Worm (Caenorhabditis elegans) whole organism, midembryonic: ENCODE measurements around the gene srbc-32.

Source experiments
- T22C8.4 ChIP-seq: fragments of 200-800 bp; sonication (Bioruptor generic); IDR thresholded peaks from 2 replicates; pipeline ENCODE4 v1.3.6; 2022; ENCODE audit warnings: missing genetic modification characterization, missing compliant biosample characterization
- cog-1 ChIP-seq: sonication (generic microtip); optimal IDR thresholded peaks from 2 replicates; lab custom pipeline; 2016; ENCODE audit warnings: missing genetic modification characterization, missing compliant biosample characterization
- flt-1 ChIP-seq: fragments of 200-800 bp; sonication (Bioruptor generic); IDR thresholded peaks from 2 replicates; pipeline ENCODE4 v1.3.6; 2022; ENCODE audit warnings: missing genetic modification characterization, missing compliant biosample characterization
- klf-2 ChIP-seq: fragments of 200-800 bp; sonication (Bioruptor generic); conservative IDR thresholded peaks from 2 replicates; pipeline ENCODE4 v1.3.6; 2022; ENCODE audit warnings: missing genetic modification reagents, missing genetic modification characterization, missing compliant biosample characterization
- med-1 ChIP-seq: sonication (generic microtip); optimal IDR thresholded peaks from 2 replicates; lab custom pipeline; 2017; ENCODE audit warnings: missing genetic modification characterization, mild to moderate bottlenecking, missing compliant biosample characterization, antibody characterized with exemption, missing genetic modification reagents; ENCODE audit not compliant: insufficient read depth
- ref-1 ChIP-seq: fragments of 200-800 bp; sonication (Bioruptor generic); conservative IDR thresholded peaks from 2 replicates; pipeline ENCODE4 v1.3.6; 2022; ENCODE audit warnings: missing genetic modification reagents, missing genetic modification characterization, missing compliant biosample characterization
- tab-1 ChIP-seq: fragments of 200-800 bp; sonication (Bioruptor generic); IDR thresholded peaks from 2 replicates; pipeline ENCODE4 v1.3.6; 2022; ENCODE audit warnings: missing genetic modification characterization, missing compliant biosample characterization
- ztf-23 ChIP-seq: fragments of 200-800 bp; sonication (Bioruptor generic); IDR thresholded peaks from 2 replicates; pipeline ENCODE4 v1.3.6; 2022; ENCODE audit warnings: missing genetic modification reagents, missing genetic modification characterization, missing compliant biosample characterization
- ztf-29 ChIP-seq: fragments of 200-800 bp; sonication (Bioruptor generic); IDR thresholded peaks from 2 replicates; pipeline ENCODE4 v1.3.6; 2022; ENCODE audit warnings: missing genetic modification reagents, missing genetic modification characterization, missing compliant biosample characterization

Gene srbc-32

DNA sequence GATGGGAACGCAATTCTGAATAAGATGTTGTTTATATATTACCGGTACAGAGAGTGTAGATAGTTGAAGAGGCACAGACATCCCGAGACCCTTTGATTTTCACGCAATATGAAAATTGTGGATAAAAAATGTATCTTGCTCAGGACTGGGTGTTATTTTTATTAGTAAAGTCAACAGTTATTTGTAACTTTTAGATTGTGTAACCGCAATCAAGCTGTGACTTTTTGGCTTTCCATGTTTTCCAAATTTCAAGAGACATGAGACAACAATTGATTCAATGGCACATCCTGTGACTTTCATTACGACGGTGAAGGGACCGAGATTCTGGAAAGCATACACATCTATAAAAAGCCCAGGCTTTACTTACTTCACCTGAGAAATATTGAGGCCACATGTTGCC lies 10.5 kb downstream of the srbc-32 start:
- TF ChIP-seq med-1 (no peak), tab-1 (GFP tag; lab: Robert Waterston, UW) (no peak), ref-1 (GFP tag; lab: Robert Waterston, UW) (no peak), cog-1 (tag; lab: Kevin White, UChicago) (no peak), ztf-29 (GFP tag; lab: Robert Waterston, UW) (no peak), ztf-23 (GFP tag; lab: Robert Waterston, UW) (no peak), T22C8.4 (no peak), klf-2 (GFP tag; lab: Robert Waterston, UW) (no peak), flt-1 (GFP tag; lab: Robert Waterston, UW) (no peak)

DNA sequence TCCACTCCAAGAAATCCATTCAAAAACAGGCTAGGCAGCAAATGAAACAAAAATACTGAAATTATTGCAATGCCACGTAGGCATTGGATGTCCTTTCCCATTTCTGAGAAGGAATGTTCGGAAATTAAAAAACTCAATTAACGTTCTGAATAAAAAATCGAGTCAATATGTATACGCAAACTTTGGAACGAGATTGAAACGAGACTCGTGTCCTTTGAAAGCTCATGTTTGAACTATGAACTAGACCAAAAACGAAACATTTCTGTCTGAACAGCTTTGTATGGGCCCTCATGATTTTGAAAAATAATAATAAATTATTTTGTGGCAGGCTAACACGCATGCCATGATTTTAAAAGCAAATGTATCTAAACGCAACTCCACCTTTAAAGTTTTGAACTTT lies 11.7 kb downstream of the srbc-32 start, which contains the start of gene oac-2:
Gene oac-2, minus strand, starts transcription at position 101 of the 400 bp plus-strand sequence.
- no peak for TF ChIP-seq cog-1 (tag; lab: Kevin White, UChicago)
- TF ChIP-seq T22C8.4: no peak
- no peak for TF ChIP-seq ref-1 (GFP tag; lab: Robert Waterston, UW)
- TF ChIP-seq ztf-29 (GFP tag; lab: Robert Waterston, UW): no peak
- TF ChIP-seq tab-1 (GFP tag; lab: Robert Waterston, UW): no peak
- TF ChIP-seq ztf-23 (GFP tag; lab: Robert Waterston, UW): no peak
- no peak for TF ChIP-seq flt-1 (GFP tag; lab: Robert Waterston, UW)
- no peak for TF ChIP-seq med-1
- no peak for TF ChIP-seq klf-2 (GFP tag; lab: Robert Waterston, UW)

- TF ChIP-seq ref-1 (GFP tag; lab: Robert Waterston, UW): no peak
- TF ChIP-seq med-1: no peak
- TF ChIP-seq T22C8.4: no peak
- TF ChIP-seq cog-1 (tag; lab: Kevin White, UChicago): no peak
- no peak for TF ChIP-seq tab-1 (GFP tag; lab: Robert Waterston, UW)
- TF ChIP-seq ztf-29 (GFP tag; lab: Robert Waterston, UW): no peak
- TF ChIP-seq ztf-23 (GFP tag; lab: Robert Waterston, UW): no peak
- no peak for TF ChIP-seq flt-1 (GFP tag; lab: Robert Waterston, UW)
- TF ChIP-seq klf-2 (GFP tag; lab: Robert Waterston, UW): no peak
Measured at ce11 chrV:3470782-3471181, 16.0 kb downstream of the srbc-32 start, which contains the start of gene srbc-29. Gene srbc-29 (minus strand): TSS chrV:3470882.

ce11 chrV:3468436-3468835 lies 18.3 kb downstream of the srbc-32 start, which contains the start of gene gst-33:
Gene gst-33 (minus strand): TSS chrV:3468562.
- no peak for TF ChIP-seq cog-1 (tag; lab: Kevin White, UChicago)

DNA sequence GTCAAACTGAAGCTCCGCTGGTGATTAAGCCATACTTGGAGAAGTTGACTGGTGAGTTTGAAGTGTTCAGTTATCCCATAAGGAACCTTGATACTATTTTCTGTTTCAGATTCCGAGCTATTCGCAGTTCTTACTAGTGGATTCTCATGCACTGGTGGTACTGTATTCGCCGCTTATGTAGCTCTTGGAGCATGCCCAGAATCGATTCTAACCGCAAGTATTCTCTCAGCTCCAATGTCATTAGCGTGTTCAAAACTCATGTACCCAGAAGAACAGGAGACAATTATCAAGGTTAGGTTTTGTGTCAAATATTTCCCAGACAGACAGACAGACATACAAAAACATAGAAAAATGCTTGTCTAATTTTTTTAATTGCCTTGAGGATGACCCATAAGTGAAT lies 21.9 kb downstream of the srbc-32 start:
- no peak for TF ChIP-seq ref-1 (GFP tag; lab: Robert Waterston, UW)
- no peak for TF ChIP-seq ztf-29 (GFP tag; lab: Robert Waterston, UW)
- no peak for TF ChIP-seq med-1
- no peak for TF ChIP-seq klf-2 (GFP tag; lab: Robert Waterston, UW)
- TF ChIP-seq flt-1 (GFP tag; lab: Robert Waterston, UW): no peak
- no peak for TF ChIP-seq ztf-23 (GFP tag; lab: Robert Waterston, UW)
- TF ChIP-seq T22C8.4: no peak
- TF ChIP-seq tab-1 (GFP tag; lab: Robert Waterston, UW): no peak
- no peak for TF ChIP-seq cog-1 (tag; lab: Kevin White, UChicago)

DNA sequence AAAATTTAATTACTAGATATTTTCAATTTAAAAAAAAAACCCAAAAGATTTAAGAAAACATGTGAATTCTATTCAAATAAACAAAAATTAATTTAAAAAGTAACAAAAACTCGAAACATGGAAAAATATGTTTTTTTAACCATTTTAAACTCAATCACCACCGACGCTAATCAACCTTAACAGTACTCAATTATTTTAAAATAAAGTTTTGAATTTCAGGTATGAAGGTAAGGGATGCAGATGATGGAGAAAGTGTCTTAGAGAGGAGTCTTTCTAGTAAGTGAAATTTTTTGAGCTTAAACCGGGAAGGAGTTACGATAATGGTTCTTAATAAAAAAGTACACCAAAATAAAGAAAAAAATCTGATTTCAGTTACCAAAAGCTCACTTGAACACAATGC lies 23.2 kb downstream of the srbc-32 start, which contains the start of gene slc-28.1:
Gene slc-28.1, plus strand, starts transcription at position 301 of the 400 bp plus-strand sequence.
- TF ChIP-seq cog-1 (tag; lab: Kevin White, UChicago) (no peak), tab-1 (GFP tag; lab: Robert Waterston, UW) (no peak), flt-1 (GFP tag; lab: Robert Waterston, UW) (no peak), ref-1 (GFP tag; lab: Robert Waterston, UW) (no peak), T22C8.4 (no peak), ztf-23 (GFP tag; lab: Robert Waterston, UW) (no peak), med-1 (no peak), ztf-29 (GFP tag; lab: Robert Waterston, UW) (no peak), klf-2 (GFP tag; lab: Robert Waterston, UW) (no peak)

DNA sequence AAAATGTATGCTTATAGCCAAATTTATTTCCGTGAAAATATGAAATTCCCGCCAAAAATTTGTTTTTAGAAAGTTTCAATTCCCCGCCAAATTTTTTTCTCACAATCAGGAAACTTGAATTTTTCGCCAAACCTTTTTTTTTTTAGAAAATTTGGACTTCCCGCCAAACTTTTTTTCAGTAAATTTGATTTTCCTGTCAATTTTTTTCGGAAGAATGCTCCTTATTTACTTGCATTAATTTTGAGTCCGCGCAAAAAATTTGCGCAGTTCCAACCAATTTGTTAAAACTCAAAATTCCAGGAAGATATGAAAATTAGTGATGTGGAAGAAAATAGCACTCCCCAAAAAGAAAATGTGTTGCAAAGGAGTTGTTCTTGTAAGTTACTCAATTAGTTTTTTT lies 26.8 kb downstream of the srbc-32 start, which contains the start of gene slc-28.2:
Gene slc-28.2, plus strand, starts transcription at position 301 of the 400 bp plus-strand sequence.
- TF ChIP-seq T22C8.4: no peak

DNA sequence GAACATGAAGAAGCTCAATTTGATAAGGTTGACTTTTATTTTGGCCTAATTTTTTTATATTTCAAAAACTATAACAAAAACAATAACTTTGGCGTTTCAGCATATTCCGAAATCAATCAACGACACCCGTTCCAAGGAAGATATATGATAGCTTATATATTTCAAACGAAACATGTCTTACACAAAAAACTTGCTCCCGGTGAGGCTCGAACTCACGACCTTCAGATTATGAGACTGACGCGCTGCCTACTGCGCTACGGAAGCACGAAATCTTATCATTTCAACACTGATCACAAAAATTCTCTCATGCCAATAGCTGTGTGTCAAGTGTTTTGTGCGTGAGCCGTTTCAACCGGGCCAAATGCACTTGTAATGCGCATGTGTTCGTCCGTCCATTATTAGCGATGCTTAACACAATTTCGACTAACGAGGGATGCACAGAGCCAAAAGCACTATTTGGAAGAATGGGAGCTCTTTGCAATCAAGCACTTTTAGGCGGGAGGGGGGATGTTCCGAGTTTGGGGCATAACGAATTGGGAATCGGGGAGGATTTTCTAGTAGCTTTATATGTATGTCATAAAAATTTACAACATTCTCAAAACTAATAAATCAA lies 31.5 kb downstream of the srbc-32 start:
- no peak for TF ChIP-seq ref-1 (GFP tag; lab: Robert Waterston, UW)
- TF ChIP-seq ztf-29 (GFP tag; lab: Robert Waterston, UW): no peak
- no peak for TF ChIP-seq med-1
- TF ChIP-seq T22C8.4: no peak
- no peak for TF ChIP-seq tab-1 (GFP tag; lab: Robert Waterston, UW)
- TF ChIP-seq cog-1 (tag; lab: Kevin White, UChicago): no peak

DNA sequence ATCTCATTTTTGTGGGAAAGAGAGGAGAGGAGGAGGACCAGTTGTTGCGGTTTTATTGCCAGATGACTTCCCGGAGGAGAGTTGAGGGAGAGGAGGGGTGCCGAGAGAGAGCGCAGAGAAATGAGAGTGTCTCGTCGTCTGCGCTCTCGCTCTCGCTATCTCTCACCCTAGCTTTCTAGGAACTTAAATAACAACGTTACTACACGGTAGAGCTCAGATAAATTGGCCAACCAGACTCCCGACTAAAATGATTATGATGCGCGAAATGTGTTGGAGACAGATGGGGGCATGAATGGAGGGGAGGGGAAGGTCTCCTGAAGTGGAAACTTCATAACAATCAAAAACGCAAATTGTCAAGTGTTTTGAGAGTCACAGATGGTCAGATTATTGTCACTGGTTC lies 32.1 kb downstream of the srbc-32 start:
- no peak for TF ChIP-seq cog-1 (tag; lab: Kevin White, UChicago)
- TF ChIP-seq klf-2 (GFP tag; lab: Robert Waterston, UW): no peak
- TF ChIP-seq flt-1 (GFP tag; lab: Robert Waterston, UW): no peak
- no peak for TF ChIP-seq ztf-29 (GFP tag; lab: Robert Waterston, UW)
- no peak for TF ChIP-seq ref-1 (GFP tag; lab: Robert Waterston, UW)
- no peak for TF ChIP-seq tab-1 (GFP tag; lab: Robert Waterston, UW)
- TF ChIP-seq med-1: no peak
- no peak for TF ChIP-seq T22C8.4
- TF ChIP-seq ztf-23 (GFP tag; lab: Robert Waterston, UW): no peak

DNA sequence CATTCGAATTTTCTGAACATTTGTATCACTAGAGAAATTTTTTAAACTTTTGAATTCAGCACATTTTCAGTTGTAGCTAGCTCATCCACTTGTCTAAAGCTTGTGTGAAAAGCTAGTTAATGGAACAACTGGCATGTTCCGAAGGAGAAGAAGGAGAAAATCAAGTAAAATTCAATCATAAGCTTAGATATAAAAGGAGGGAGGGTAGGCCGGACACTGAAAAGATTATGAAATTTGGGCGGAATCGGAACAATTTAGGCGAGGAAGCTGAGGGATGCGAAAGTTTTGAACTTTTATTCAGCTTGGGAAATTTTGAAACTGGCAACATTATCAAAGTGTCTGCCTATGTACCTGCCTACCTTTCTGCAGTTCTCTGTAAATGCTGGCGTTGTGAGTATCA lies 34.3 kb downstream of the srbc-32 start:
- TF ChIP-seq T22C8.4 (no peak), cog-1 (tag; lab: Kevin White, UChicago) (no peak), ztf-23 (GFP tag; lab: Robert Waterston, UW) (no peak), ztf-29 (GFP tag; lab: Robert Waterston, UW) (no peak), ref-1 (GFP tag; lab: Robert Waterston, UW) (no peak), tab-1 (GFP tag; lab: Robert Waterston, UW) (no peak), med-1 (no peak), klf-2 (GFP tag; lab: Robert Waterston, UW) (no peak)
